Worm (Caenorhabditis elegans) whole organism, late embryonic: ENCODE data around the gene srsx-16.

Source experiments
- K02D7.2 ChIP-seq: sonication (generic microtip); optimal IDR thresholded peaks from 2 replicates; lab custom pipeline; 2017; ENCODE audit warnings: mild to moderate bottlenecking, missing genetic modification characterization, missing compliant biosample characterization
- ceh-24 ChIP-seq: sonication (generic microtip); optimal IDR thresholded peaks from 2 replicates; lab custom pipeline; 2016; ENCODE audit warnings: mild to moderate bottlenecking, missing genetic modification characterization, missing compliant biosample characterization
- ceh-48 ChIP-seq: sonication (generic microtip); optimal IDR thresholded peaks from 2 replicates; lab custom pipeline; 2016; ENCODE audit warnings: missing genetic modification characterization, inconsistent platforms, missing compliant biosample characterization
- fkh-10 ChIP-seq: fragments of 150-350 bp; optimal IDR thresholded peaks from 2 replicates; lab custom pipeline; 2014; ENCODE audit warnings: missing biosample characterization, missing genetic modification reagents, missing genetic modification characterization
- hlh-15 ChIP-seq: sonication (generic microtip); optimal IDR thresholded peaks from 2 replicates; lab custom pipeline; 2016; ENCODE audit warnings: missing genetic modification characterization, missing compliant biosample characterization
- hlh-30 ChIP-seq: sonication (generic microtip); optimal IDR thresholded peaks from 2 replicates; lab custom pipeline; 2017; ENCODE audit warnings: antibody characterized with exemption, missing genetic modification characterization, missing compliant biosample characterization; ENCODE audit not compliant: insufficient read depth
- lim-6 ChIP-seq: sonication (generic microtip); optimal IDR thresholded peaks from 2 replicates; lab custom pipeline; 2016; ENCODE audit warnings: missing genetic modification characterization, missing compliant biosample characterization
- nfya-1 ChIP-seq: sonication (generic microtip); optimal IDR thresholded peaks from 2 replicates; lab custom pipeline; 2017; ENCODE audit warnings: missing genetic modification characterization, mild to moderate bottlenecking, missing compliant biosample characterization, antibody characterized with exemption, moderate library complexity
- nhr-11 ChIP-seq: fragments of 150-350 bp; optimal IDR thresholded peaks from 2 replicates; lab custom pipeline; 2014; ENCODE audit warnings: missing biosample characterization, missing genetic modification characterization
- pax-1 ChIP-seq: fragments of 150-350 bp; optimal IDR thresholded peaks from 2 replicates; lab custom pipeline; 2014; ENCODE audit warnings: missing biosample characterization, missing genetic modification characterization
- pros-1 ChIP-seq: fragments of 150-350 bp; optimal IDR thresholded peaks from 2 replicates; lab custom pipeline; 2014; ENCODE audit warnings: missing biosample characterization, missing genetic modification reagents, missing genetic modification characterization
- sox-4 ChIP-seq: sonication (generic microtip); optimal IDR thresholded peaks from 2 replicates; lab custom pipeline; 2017; ENCODE audit warnings: mild to moderate bottlenecking, missing genetic modification characterization, inconsistent platforms, missing compliant biosample characterization

- no peak for TF ChIP-seq pax-1
- no peak for TF ChIP-seq hlh-30 (tag; lab: Kevin White, UChicago)
- TF ChIP-seq sox-4 (tag; lab: Kevin White, UChicago), result no peak
- TF ChIP-seq fkh-10, result no peak
- no peak for TF ChIP-seq lim-6
- no peak for TF ChIP-seq K02D7.2 (tag; lab: Kevin White, UChicago)
- no peak for TF ChIP-seq ceh-24 (tag; lab: Kevin White, UChicago)
- no peak for TF ChIP-seq pros-1 (tag; lab: Kevin White, UChicago)
- no peak for TF ChIP-seq hlh-15 (tag; lab: Kevin White, UChicago)
- TF ChIP-seq nhr-11 (tag; lab: Kevin White, UChicago), result no peak
- no peak for TF ChIP-seq nfya-1 (tag; lab: Kevin White, UChicago)
- no peak for TF ChIP-seq ceh-48 (tag; lab: Kevin White, UChicago)
Measured at ce11 chrIV:5653649-5654048, 34.1 kb upstream of the srsx-16 start, which contains the start of gene clec-178.
